Fruit fly (Drosophila melanogaster): Measurements from ENCODE around the gene GATAd.

The GATAd gene

dm6 chr2L:10306518-10307260, 26.8 kb upstream of the GATAd start, which contains the start of the genes CG5390 and CG4968 (continued):
- TF ChIP-seq sc (optimal IDR thresholded peaks at IDR 0.05) = no peak
- TF ChIP-seq sc (GFP tag; optimal IDR thresholded peaks at IDR 0.05) = peak; percentile 28
- TF ChIP-seq CG3847 (GFP tag; IDR thresholded peaks at IDR 0.05) = peak; percentile 64
- peak; percentile 63; the same call in 1 of the 3 replicates for TF ChIP-seq z (GFP tag; IDR thresholded peaks at IDR 0.05)
- TF ChIP-seq MTF-1 (GFP tag; optimal IDR thresholded peaks at IDR 0.05; ENCODE audit: borderline replicate concordance) = no peak
- peak; percentile 57 for TF ChIP-seq Vsx1 (GFP tag; optimal IDR thresholded peaks at IDR 0.05)
- no peak for TF ChIP-seq CG14860 (GFP tag; IDR thresholded peaks at IDR 0.05; ENCODE audit: partially characterized antibody)
- TF ChIP-seq pan (optimal IDR thresholded peaks at IDR 0.05) = no peak
- peak in 1 of 2 experiments; percentile 73 for TF ChIP-seq pan (GFP tag; optimal IDR thresholded peaks at IDR 0.05 in 1 of 2, IDR thresholded peaks at IDR 0.05 in 1 of 2)
- TF ChIP-seq danr (GFP tag; IDR thresholded peaks at IDR 0.05) = peak; percentile 49; the same call in 1 of the 2 replicates
- peak; percentile 85 for TF ChIP-seq CG12391 (tag; optimal IDR thresholded peaks at IDR 0.05)
- TF ChIP-seq Doc2 (GFP tag; IDR thresholded peaks at IDR 0.05) = no peak
- no peak for TF ChIP-seq CG9817 (tag; optimal IDR thresholded peaks at IDR 0.05)
- no peak for TF ChIP-seq ash1 (GFP tag; optimal IDR thresholded peaks at IDR 0.05)
- peak; percentile 20 for TF ChIP-seq gcm2 (GFP tag; optimal IDR thresholded peaks at IDR 0.05)
- TF ChIP-seq btn (GFP tag; optimal IDR thresholded peaks at IDR 0.05) = no peak
- peak; percentile 54 for TF ChIP-seq az2 (GFP tag; optimal IDR thresholded peaks at IDR 0.05)
- peak; percentile 62 for TF ChIP-seq fd3F (GFP tag; optimal IDR thresholded peaks at IDR 0.05)
- TF ChIP-seq Bdp1 (GFP tag; optimal IDR thresholded peaks at IDR 0.05) = no peak
- peak; percentile 41 for TF ChIP-seq pho (GFP tag; optimal IDR thresholded peaks at IDR 0.05)
- no peak for TF ChIP-seq sna (GFP tag; IDR thresholded peaks at IDR 0.05; ENCODE audit: partially characterized antibody)
- peak; percentile 98 for TF ChIP-seq CG9437 (GFP tag; optimal IDR thresholded peaks at IDR 0.05)
- TF ChIP-seq fd64A (GFP tag; optimal IDR thresholded peaks at IDR 0.05) = no peak
- no peak for TF ChIP-seq CG2129 (GFP tag; IDR thresholded peaks at IDR 0.05; ENCODE audit: partially characterized antibody)
- peak; percentile 39 for TF ChIP-seq CG12104 (GFP tag; optimal IDR thresholded peaks at IDR 0.05)
- TF ChIP-seq ssp (GFP tag; IDR thresholded peaks at IDR 0.05) = 0 out of 2 replicates have a peak, but pooled peaks have one; percentile 17
- peak; percentile 70 for TF ChIP-seq E2f2 (GFP tag; IDR thresholded peaks at IDR 0.05)
- peak; percentile 39; the same call in 1 of the 2 replicates for TF ChIP-seq CG11085 (GFP tag; IDR thresholded peaks at IDR 0.05)
- no peak for TF ChIP-seq dan (GFP tag; IDR thresholded peaks at IDR 0.05)
- no peak for TF ChIP-seq CG11093 (GFP tag; IDR thresholded peaks at IDR 0.05)
- no peak for TF ChIP-seq trh (GFP tag; optimal IDR thresholded peaks at IDR 0.05)
- TF ChIP-seq CG6175 (GFP tag; IDR thresholded peaks at IDR 0.05) = no peak
- no peak for TF ChIP-seq CG4404 (GFP tag; IDR thresholded peaks at IDR 0.05)
- TF ChIP-seq Mad (GFP tag; optimal IDR thresholded peaks at IDR 0.05) = peak; percentile 14
- no peak for TF ChIP-seq Deaf1 (tag; optimal IDR thresholded peaks at IDR 0.05)
- no peak for TF ChIP-seq CG17612 (GFP tag; IDR thresholded peaks at IDR 0.05)
- TF ChIP-seq CG4360 (GFP tag; IDR thresholded peaks at IDR 0.05) = no peak
- TF ChIP-seq CG9932 (GFP tag; IDR thresholded peaks at IDR 0.05) = peak; percentile 79
- TF ChIP-seq Dp (GFP tag; optimal IDR thresholded peaks at IDR 0.05) = peak; percentile 58
- TF ChIP-seq CG12942 (GFP tag; optimal IDR thresholded peaks at IDR 0.05) = peak; percentile 52
- TF ChIP-seq CG30431 (GFP tag; optimal IDR thresholded peaks at IDR 0.05) = no peak
- TF ChIP-seq pita (GFP tag; optimal IDR thresholded peaks at IDR 0.05) = no peak
- TF ChIP-seq ap (GFP tag; IDR thresholded peaks at IDR 0.05) = no peak
- peak; percentile 71 for TF ChIP-seq sd (tag; optimal IDR thresholded peaks at IDR 0.05)
- peak; percentile 2 for TF ChIP-seq Dip3 (GFP tag; optimal IDR thresholded peaks at IDR 0.05)
- TF ChIP-seq CG32772 (GFP tag; IDR thresholded peaks at IDR 0.05) = no peak
- TF ChIP-seq bigmax (GFP tag; optimal IDR thresholded peaks at IDR 0.05) = no peak
- TF ChIP-seq sens-2 (GFP tag; IDR thresholded peaks at IDR 0.05) = no peak
- TF ChIP-seq Max (GFP tag; optimal IDR thresholded peaks at IDR 0.05) = peak; percentile 50
- TF ChIP-seq kah (GFP tag; optimal IDR thresholded peaks at IDR 0.05) = no peak
- TF ChIP-seq bsh (GFP tag; optimal IDR thresholded peaks at IDR 0.05) = peak in 1 of 2 experiments; percentile 74

All from whole organism, embryonic.